Worm (Caenorhabditis elegans) whole organism, mixed stage, embryonic: Measurements from ENCODE around the gene clec-143.

ENCODE experiments used
- M03D4.4 ChIP-seq: sonication (generic microtip); optimal IDR thresholded peaks from 2 replicates; lab custom pipeline; 2017; ENCODE audit warnings: mild to moderate bottlenecking, missing genetic modification characterization, missing compliant biosample characterization
- bed-3 ChIP-seq: fragments of 200-800 bp; sonication (Bioruptor generic); optimal IDR thresholded peaks from 3 replicates; lab custom pipeline; 2018; ENCODE audit warnings: mild to moderate bottlenecking, missing genetic modification characterization, moderate library complexity, missing compliant biosample characterization
- blmp-1 ChIP-seq: fragments of 150-350 bp; optimal IDR thresholded peaks from 2 replicates; lab custom pipeline; 2014; ENCODE audit warnings: missing biosample characterization, missing genetic modification characterization
- ceh-39 ChIP-seq: fragments of 150-350 bp; optimal IDR thresholded peaks from 2 replicates; lab custom pipeline; 2014; ENCODE audit warnings: missing biosample characterization, missing genetic modification characterization
- ceh-43 ChIP-seq: fragments of 200-800 bp; sonication (Bioruptor generic); optimal IDR thresholded peaks from 2 replicates; lab custom pipeline; 2018; ENCODE audit warnings: mild to moderate bottlenecking, missing genetic modification characterization, moderate library complexity, missing compliant biosample characterization
- ceh-83 ChIP-seq: fragments of 200-800 bp; sonication (Bioruptor generic); optimal IDR thresholded peaks from 2 replicates; lab custom pipeline; 2018; ENCODE audit warnings: mild to moderate bottlenecking, missing genetic modification characterization, missing compliant biosample characterization
- ces-1 ChIP-seq: fragments of 150-350 bp; optimal IDR thresholded peaks from 2 replicates; lab custom pipeline; 2014; ENCODE audit warnings: missing biosample characterization, missing genetic modification reagents, missing genetic modification characterization
- cnd-1 ChIP-seq: fragments of 200-800 bp; sonication (Bioruptor generic); optimal IDR thresholded peaks from 2 replicates; lab custom pipeline; 2018; ENCODE audit warnings: mild to moderate bottlenecking, missing genetic modification characterization, missing compliant biosample characterization
- drap-1 ChIP-seq: fragments of 200-800 bp; sonication (Bioruptor generic); optimal IDR thresholded peaks from 3 replicates; lab custom pipeline; 2018; ENCODE audit warnings: mild to moderate bottlenecking, missing genetic modification characterization, missing compliant biosample characterization
- elt-1 ChIP-seq: sonication (generic microtip); optimal IDR thresholded peaks from 2 replicates; lab custom pipeline; 2017; ENCODE audit warnings: missing genetic modification characterization, mild to moderate bottlenecking, missing compliant biosample characterization, antibody characterized with exemption, moderate library complexity, borderline replicate concordance; ENCODE audit not compliant: insufficient read depth
- elt-3 ChIP-seq: fragments of 150-350 bp; optimal IDR thresholded peaks from 2 replicates; lab custom pipeline; 2014; ENCODE audit warnings: missing biosample characterization, missing genetic modification characterization
- flh-1 ChIP-seq: fragments of 200-800 bp; sonication (Bioruptor generic); optimal IDR thresholded peaks from 2 replicates; lab custom pipeline; 2018; ENCODE audit warnings: mild to moderate bottlenecking, missing genetic modification characterization, moderate library complexity, missing compliant biosample characterization
- ham-2 ChIP-seq: fragments of 200-800 bp; sonication (Bioruptor generic); optimal IDR thresholded peaks from 2 replicates; lab custom pipeline; 2018; ENCODE audit warnings: mild to moderate bottlenecking, missing genetic modification characterization, missing compliant biosample characterization
- hlh-1 ChIP-seq: fragments of 150-350 bp; optimal IDR thresholded peaks from 2 replicates; lab custom pipeline; 2014; ENCODE audit warnings: missing biosample characterization, missing genetic modification reagents, missing genetic modification characterization
- lin-13 ChIP-seq: fragments of 150-350 bp; optimal IDR thresholded peaks from 2 replicates; lab custom pipeline; 2014; ENCODE audit warnings: missing biosample characterization, missing genetic modification characterization
- lin-32 ChIP-seq: fragments of 200-800 bp; sonication (Bioruptor generic); optimal IDR thresholded peaks from 2 replicates; lab custom pipeline; 2018; ENCODE audit warnings: mild to moderate bottlenecking, missing genetic modification characterization, missing compliant biosample characterization
- mab-5 ChIP-seq: fragments of 150-350 bp; optimal IDR thresholded peaks from 2 replicates; lab custom pipeline; 2014; ENCODE audit warnings: missing biosample characterization, missing genetic modification characterization
- mep-1 ChIP-seq: fragments of 150-350 bp; optimal IDR thresholded peaks from 2 replicates; lab custom pipeline; 2017; ENCODE audit warnings: missing biosample characterization, missing genetic modification reagents, missing genetic modification characterization, inconsistent platforms
- mls-2 ChIP-seq: sonication (generic microtip); optimal IDR thresholded peaks from 2 replicates; lab custom pipeline; 2016; ENCODE audit warnings: mild to moderate bottlenecking, missing genetic modification characterization, moderate library complexity, missing compliant biosample characterization
- nhr-12 ChIP-seq: fragments of 150-350 bp; optimal IDR thresholded peaks from 2 replicates; lab custom pipeline; 2014; ENCODE audit warnings: missing biosample characterization, missing genetic modification characterization
- nhr-2 ChIP-seq: fragments of 150-350 bp; optimal IDR thresholded peaks from 2 replicates; lab custom pipeline; 2014; ENCODE audit warnings: missing biosample characterization, missing genetic modification characterization
- nhr-237 ChIP-seq: fragments of 150-350 bp; optimal IDR thresholded peaks from 2 replicates; lab custom pipeline; 2014; ENCODE audit warnings: missing biosample characterization, missing genetic modification characterization
- nhr-28 ChIP-seq: fragments of 150-350 bp; optimal IDR thresholded peaks from 2 replicates; lab custom pipeline; 2014; ENCODE audit warnings: missing biosample characterization, missing genetic modification characterization
- nhr-76 ChIP-seq: sonication (generic microtip); optimal IDR thresholded peaks from 2 replicates; lab custom pipeline; 2017; ENCODE audit warnings: missing biosample characterization, missing genetic modification characterization
- pha-4 ChIP-seq: fragments of 150-350 bp; optimal IDR thresholded peaks from 2 replicates; lab custom pipeline; 2018; ENCODE audit warnings: missing biosample characterization, missing genetic modification reagents, missing genetic modification characterization
- sem-2 ChIP-seq: fragments of 200-800 bp; sonication (Bioruptor generic); optimal IDR thresholded peaks from 2 replicates; lab custom pipeline; 2018; ENCODE audit warnings: mild to moderate bottlenecking, missing genetic modification characterization, missing compliant biosample characterization
- snpc-4 ChIP-seq: fragments of 150-350 bp; optimal IDR thresholded peaks from 2 replicates; lab custom pipeline; 2014; ENCODE audit warnings: missing biosample characterization, missing genetic modification characterization
- tbx-8 ChIP-seq: fragments of 200-800 bp; sonication (Bioruptor generic); optimal IDR thresholded peaks from 2 replicates; lab custom pipeline; 2018; ENCODE audit warnings: mild to moderate bottlenecking, missing genetic modification characterization, moderate library complexity, missing compliant biosample characterization
- unc-120 ChIP-seq: sonication (generic microtip); optimal IDR thresholded peaks from 2 replicates; lab custom pipeline; 2017; ENCODE audit warnings: missing genetic modification characterization, missing compliant biosample characterization; ENCODE audit not compliant: poor library complexity, severe bottlenecking
- unc-39 ChIP-seq: fragments of 150-350 bp; optimal IDR thresholded peaks from 2 replicates; lab custom pipeline; 2014; ENCODE audit warnings: missing biosample characterization, missing genetic modification characterization
- unc-62 ChIP-seq: fragments of 150-350 bp; optimal IDR thresholded peaks from 2 replicates; lab custom pipeline; 2014; ENCODE audit warnings: missing biosample characterization, missing genetic modification reagents, missing genetic modification characterization
- zip-8 ChIP-seq: fragments of 150-350 bp; optimal IDR thresholded peaks from 2 replicates; lab custom pipeline; 2014; ENCODE audit warnings: missing biosample characterization, missing genetic modification characterization
- ztf-11 ChIP-seq: fragments of 150-350 bp; optimal IDR thresholded peaks from 2 replicates; lab custom pipeline; 2014; ENCODE audit warnings: missing biosample characterization, missing genetic modification characterization

Gene clec-143

ce11 chrII:10461207-10461606, 8.9 kb downstream of the clec-143 start, which contains the start of gene ZK673.5:
TSS of gene ZK673.5 (plus strand) at chrII:10461507.
- TF ChIP-seq bed-3 (GFP tag; lab: Kevin White, UChicago): no peak
- TF ChIP-seq unc-62 (GFP tag; lab: Kevin White, UChicago): no peak
- TF ChIP-seq blmp-1 (tag; lab: Kevin White, UChicago): no peak
- TF ChIP-seq lin-13: no peak
- no peak for TF ChIP-seq flh-1 (GFP tag; lab: Kevin White, UChicago)
- TF ChIP-seq snpc-4 (tag; lab: Kevin White, UChicago): no peak
- TF ChIP-seq unc-120: no peak
- TF ChIP-seq ham-2 (GFP tag; lab: Kevin White, UChicago): no peak
- TF ChIP-seq unc-39 (tag; lab: Kevin White, UChicago): no peak
- TF ChIP-seq hlh-1 (tag; lab: Kevin White, UChicago): no peak
- no peak for TF ChIP-seq ztf-11 (tag; lab: Kevin White, UChicago)
- no peak for TF ChIP-seq lin-32 (GFP tag; lab: Kevin White, UChicago)
- TF ChIP-seq pha-4: no peak
- no peak for TF ChIP-seq nhr-12 (tag; lab: Kevin White, UChicago)
- TF ChIP-seq M03D4.4 (tag; lab: Kevin White, UChicago): no peak

- no peak for TF ChIP-seq zip-8 (tag; lab: Kevin White, UChicago)
- TF ChIP-seq lin-32 (GFP tag; lab: Kevin White, UChicago): no peak
- no peak for TF ChIP-seq nhr-28 (tag; lab: Kevin White, UChicago)
- TF ChIP-seq nhr-76 (tag; lab: Kevin White, UChicago): no peak
- no peak for TF ChIP-seq M03D4.4 (tag; lab: Kevin White, UChicago)
- no peak for TF ChIP-seq snpc-4 (tag; lab: Kevin White, UChicago)
- TF ChIP-seq cnd-1 (tag; lab: Kevin White, UChicago): no peak
- no peak for TF ChIP-seq sem-2 (GFP tag; lab: Kevin White, UChicago)
- no peak for TF ChIP-seq mab-5
- no peak for TF ChIP-seq unc-120
- no peak for TF ChIP-seq blmp-1 (tag; lab: Kevin White, UChicago)
- TF ChIP-seq lin-13: no peak
- no peak for TF ChIP-seq ceh-43 (GFP tag; lab: Kevin White, UChicago)
- TF ChIP-seq, all 35 proteins: peak for 0
These were observed 13.1 kb downstream of the clec-143 start, which contains the start of gene ZK673.11 for ce11 chrII:10456979-10457378. TSS of gene ZK673.11 (plus strand) at chrII:10457279.

ce11 chrII:10452620-10453019, 17.5 kb downstream of the clec-143 start, which contains the start of gene ZK673.4:
TSS of gene ZK673.4 (plus strand) at chrII:10452920.
- TF ChIP-seq drap-1 (GFP tag; lab: Kevin White, UChicago) (no peak), unc-120 (no peak), ceh-83 (GFP tag; lab: Kevin White, UChicago) (no peak), tbx-8 (GFP tag; lab: Kevin White, UChicago) (no peak), ceh-43 (GFP tag; lab: Kevin White, UChicago) (no peak), nhr-237 (tag; lab: Kevin White, UChicago) (no peak), mls-2 (tag; lab: Kevin White, UChicago) (no peak), ceh-39 (tag; lab: Kevin White, UChicago) (no peak), elt-3 (tag; lab: Kevin White, UChicago) (no peak), bed-3 (GFP tag; lab: Kevin White, UChicago) (no peak), nhr-2 (no peak), unc-62 (GFP tag; lab: Kevin White, UChicago) (no peak), elt-1 (tag; lab: Kevin White, UChicago) (no peak), ces-1 (no peak), M03D4.4 (tag; lab: Kevin White, UChicago) (no peak), lin-32 (GFP tag; lab: Kevin White, UChicago) (no peak), nhr-76 (tag; lab: Kevin White, UChicago) (no peak), snpc-4 (tag; lab: Kevin White, UChicago) (no peak)

- TF ChIP-seq bed-3 (GFP tag; lab: Kevin White, UChicago) (no peak), ztf-11 (tag; lab: Kevin White, UChicago) (no peak), mep-1 (tag; lab: Kevin White, UChicago) (peak; percentile 27)
These were observed 19.8 kb downstream of the clec-143 start for ce11 chrII:10450335-10450734.
